Worm (Caenorhabditis elegans): ENCODE results near the gene M03B6.3.

Gene M03B6.3

ce11 chrX:13913641-13914040, 49.5 kb upstream of the M03B6.3 start (continued):
- TF ChIP-seq nhr-12 (tag; optimal IDR thresholded peaks at IDR 0.05): no peak
- peak; percentile 47 for TF ChIP-seq fkh-10 (GFP tag; optimal IDR thresholded peaks at IDR 0.05)
- TF ChIP-seq tlp-1 (tag; optimal IDR thresholded peaks at IDR 0.05): no peak
- no peak for TF ChIP-seq nhr-85 (tag)
- TF ChIP-seq nhr-71 (tag; optimal IDR thresholded peaks at IDR 0.05): peak; percentile 45
- no peak for TF ChIP-seq zip-4 (GFP tag; optimal IDR thresholded peaks at IDR 0.05)
- TF ChIP-seq lin-39 (tag; optimal IDR thresholded peaks at IDR 0.05): no peak
- no peak for TF ChIP-seq hpl-2 (GFP tag; optimal IDR thresholded peaks at IDR 0.05)
- TF ChIP-seq nhr-84 (tag; optimal IDR thresholded peaks at IDR 0.05): no peak
- TF ChIP-seq nhr-76 (tag; optimal IDR thresholded peaks at IDR 0.05): no peak
- no peak for TF ChIP-seq lin-15B (tag; optimal IDR thresholded peaks at IDR 0.05)
- TF ChIP-seq lin-13 (GFP tag; optimal IDR thresholded peaks at IDR 0.05): no peak
- TF ChIP-seq mdl-1 (tag; optimal IDR thresholded peaks at IDR 0.05): no peak
- TF ChIP-seq jun-1 (tag; optimal IDR thresholded peaks at IDR 0.05): no peak
- TF ChIP-seq lsy-2 (tag; optimal IDR thresholded peaks at IDR 0.05): no peak
- peak; percentile 30 for TF ChIP-seq swsn-7 (tag; optimal IDR thresholded peaks at IDR 0.05)
- TF ChIP-seq nhr-90 (tag; optimal IDR thresholded peaks at IDR 0.05; ENCODE audit: poor library complexity): no peak
- no peak for TF ChIP-seq blmp-1 (tag; optimal IDR thresholded peaks at IDR 0.05)
- no peak for TF ChIP-seq aly-2 (tag; optimal IDR thresholded peaks at IDR 0.05)
- no peak for TF ChIP-seq ceh-63 (GFP tag; optimal IDR thresholded peaks at IDR 0.05)
- TF ChIP-seq alr-1 (tag; optimal IDR thresholded peaks at IDR 0.05; ENCODE audit: borderline replicate concordance): no peak
- TF ChIP-seq aha-1 (tag; optimal IDR thresholded peaks at IDR 0.05): no peak
- TF ChIP-seq vab-15 (tag; optimal IDR thresholded peaks at IDR 0.05): no peak
- TF ChIP-seq lin-35 (GFP tag; optimal IDR thresholded peaks at IDR 0.05): no peak
- no peak for TF ChIP-seq ces-1 (GFP tag; optimal IDR thresholded peaks at IDR 0.05)
- TF ChIP-seq fos-1 (tag; optimal IDR thresholded peaks at IDR 0.05): no peak
- TF ChIP-seq nhr-47 (tag; optimal IDR thresholded peaks at IDR 0.05): peak; percentile 40

- TF ChIP-seq blmp-1 (tag; optimal IDR thresholded peaks at IDR 0.05) (peak; percentile 44), nhr-76 (tag; optimal IDR thresholded peaks at IDR 0.05) (no peak)
These were observed 45.8 kb upstream of the M03B6.3 start, which contains the start of gene Y26E6A.3 for ce11 chrX:13909850-13910249. TSS of gene Y26E6A.3 (minus strand) at chrX:13909950.

ce11 chrX:13903769-13904168, 39.7 kb upstream of the M03B6.3 start:
- TF ChIP-seq nhr-85 (tag) (no peak), efl-1 (optimal IDR thresholded peaks at IDR 0.05) (no peak), efl-1 (GFP tag; optimal IDR thresholded peaks at IDR 0.05 in 1 of 2) (peak in 1 of 2 experiments; percentile 30)

ce11 chrX:13903328-13903727, 39.2 kb upstream of the M03B6.3 start, which contains the start of gene sra-39:
TSS of gene sra-39 (minus strand) at chrX:13903428.
- TF ChIP-seq nhr-85 (tag): peak; percentile 18
- TF ChIP-seq mep-1 (tag; optimal IDR thresholded peaks at IDR 0.05): no peak

DNA sequence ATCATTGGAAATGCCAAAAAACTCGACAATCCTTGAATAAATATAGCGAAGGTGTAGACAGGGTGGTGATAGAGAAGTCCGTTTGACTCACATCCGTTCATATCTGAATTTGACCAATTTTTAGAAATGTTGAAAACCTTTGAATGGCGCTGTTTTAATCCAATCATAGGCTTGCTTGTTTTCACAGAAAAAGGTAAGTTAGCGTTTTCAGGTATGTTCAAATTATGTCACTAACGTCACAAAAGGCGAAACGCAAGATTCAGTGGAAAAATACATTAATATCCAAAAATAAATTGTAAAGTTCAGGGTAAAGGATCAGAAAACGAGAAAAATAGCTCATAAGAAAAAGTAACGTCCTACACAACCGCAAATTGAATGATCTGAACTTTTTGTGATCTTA, 36.0 kb upstream of the M03B6.3 start, which contains the start of gene sra-38:
Gene sra-38, minus strand, starts transcription at position 101 of the 400 bp plus-strand sequence.
- no peak for TF ChIP-seq rnt-1 (tag; optimal IDR thresholded peaks at IDR 0.05)

DNA sequence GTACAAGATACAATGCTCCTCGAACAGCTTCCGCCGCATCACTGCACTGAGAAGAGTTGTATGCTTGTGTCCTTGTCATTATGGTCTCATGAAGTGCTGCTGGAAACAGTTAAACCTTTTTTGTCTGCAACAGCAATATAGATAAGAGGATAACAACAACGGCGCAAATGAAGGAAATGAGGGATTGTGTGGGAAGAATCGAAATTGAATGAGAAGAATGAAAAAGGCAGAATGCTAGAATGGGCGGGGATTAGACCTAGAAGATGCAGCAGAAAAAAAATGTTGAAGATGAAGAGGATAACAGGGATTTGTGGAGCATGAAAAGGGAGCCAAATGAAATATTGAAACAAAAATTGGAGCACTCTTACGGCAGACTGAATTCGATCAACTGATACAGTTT, 29.2 kb upstream of the M03B6.3 start, which contains the start of gene sra-37:
Gene sra-37, minus strand, starts transcription at position 101 of the 400 bp plus-strand sequence.
- TF ChIP-seq nhr-71 (tag; optimal IDR thresholded peaks at IDR 0.05) (no peak), aha-1 (tag; optimal IDR thresholded peaks at IDR 0.05) (no peak), nhr-11 (tag; optimal IDR thresholded peaks at IDR 0.05) (no peak), nhr-20 (tag; optimal IDR thresholded peaks at IDR 0.05) (no peak), hpl-2 (GFP tag; optimal IDR thresholded peaks at IDR 0.05) (no peak), nhr-84 (tag; optimal IDR thresholded peaks at IDR 0.05) (no peak), lin-15B (tag; optimal IDR thresholded peaks at IDR 0.05) (no peak), ceh-63 (GFP tag; optimal IDR thresholded peaks at IDR 0.05) (no peak), C34B4.2 (tag; optimal IDR thresholded peaks at IDR 0.05) (no peak), fkh-4 (tag; optimal IDR thresholded peaks at IDR 0.05; ENCODE audit: borderline replicate concordance) (no peak), fkh-8 (tag; optimal IDR thresholded peaks at IDR 0.05) (no peak), hlh-17 (GFP tag; optimal IDR thresholded peaks at IDR 0.05; ENCODE audit: borderline replicate concordance) (no peak), dpl-1 (GFP tag; optimal IDR thresholded peaks at IDR 0.05) (no peak), nhr-12 (tag; optimal IDR thresholded peaks at IDR 0.05) (no peak), mdl-1 (tag; optimal IDR thresholded peaks at IDR 0.05) (no peak), mef-2 (tag; optimal IDR thresholded peaks at IDR 0.05) (no peak)
